Fruit fly (Drosophila melanogaster) whole organism, prepupa: ENCODE results near the gene CG7872.

Experiments used
- Blimp-1 ChIP-seq: fragments of 200-800 bp; sonication (Bioruptor generic); optimal IDR thresholded peaks from 3 replicates; lab custom pipeline; 2017; ENCODE audit warnings: missing biosample characterization, missing genetic modification characterization, mild to moderate bottlenecking, moderate library complexity, missing genetic modification reagents
- CG10669 ChIP-seq: fragments of 200-800 bp; sonication (Bioruptor generic); optimal IDR thresholded peaks from 3 replicates; lab custom pipeline; 2018; ENCODE audit warnings: missing biosample characterization, mild to moderate bottlenecking, missing genetic modification characterization, moderate library complexity
- CG11294 ChIP-seq: fragments of 200-800 bp; sonication (Bioruptor generic); IDR thresholded peaks from 2 replicates; pipeline ENCODE4 v1.3.6; 2022; ENCODE audit warnings: missing biosample characterization, missing genetic modification characterization
- CG11762 ChIP-seq: fragments of 200-800 bp; sonication (Bioruptor generic); optimal IDR thresholded peaks from 3 replicates; lab custom pipeline; 2016; ENCODE audit warnings: missing biosample characterization, missing genetic modification characterization; ENCODE audit not compliant: insufficient read depth
- CG11902 ChIP-seq: fragments of 200-800 bp; sonication (Bioruptor generic); optimal IDR thresholded peaks from 3 replicates; lab custom pipeline; 2016; ENCODE audit warnings: missing biosample characterization, missing genetic modification characterization
- CG15336 ChIP-seq: fragments of 200-800 bp; sonication (Bioruptor generic); IDR thresholded peaks from 2 replicates; pipeline ENCODE4 v1.3.6; 2022; ENCODE audit warnings: missing biosample characterization, missing genetic modification characterization
- CG1621 ChIP-seq: fragments of 200-800 bp; sonication (Bioruptor generic); optimal IDR thresholded peaks from 3 replicates; lab custom pipeline; 2018; ENCODE audit warnings: missing biosample characterization, mild to moderate bottlenecking, missing genetic modification characterization
- CG16779 ChIP-seq: fragments of 200-800 bp; sonication (Bioruptor generic); optimal IDR thresholded peaks from 3 replicates; lab custom pipeline; 2017; ENCODE audit warnings: missing biosample characterization, mild to moderate bottlenecking, missing genetic modification characterization
- CG31627 ChIP-seq: fragments of 200-800 bp; sonication (Bioruptor generic); optimal IDR thresholded peaks from 3 replicates; lab custom pipeline; 2016; ENCODE audit warnings: missing biosample characterization, missing genetic modification characterization
- CG32006 ChIP-seq: fragments of 200-800 bp; sonication (Bioruptor generic); optimal IDR thresholded peaks from 3 replicates; lab custom pipeline; 2017; ENCODE audit warnings: missing biosample characterization, mild to moderate bottlenecking, missing genetic modification characterization
- CG4318 ChIP-seq: fragments of 200-800 bp; sonication (Bioruptor generic); optimal IDR thresholded peaks from 3 replicates; lab custom pipeline; 2017; ENCODE audit warnings: missing biosample characterization, mild to moderate bottlenecking, missing genetic modification characterization
- CG6163 ChIP-seq: fragments of 200-800 bp; sonication (Bioruptor generic); IDR thresholded peaks from 3 replicates; pipeline ENCODE4 v1.3.6; 2022; ENCODE audit warnings: missing biosample characterization, missing genetic modification characterization
- CG6276 ChIP-seq: fragments of 200-800 bp; sonication (Bioruptor generic); optimal IDR thresholded peaks from 2 replicates; lab custom pipeline; 2017; ENCODE audit warnings: missing biosample characterization, mild to moderate bottlenecking, missing genetic modification characterization
- CG6808 ChIP-seq: fragments of 200-800 bp; sonication (Bioruptor generic); optimal IDR thresholded peaks from 3 replicates; lab custom pipeline; 2017; ENCODE audit warnings: missing biosample characterization, missing genetic modification characterization, mild to moderate bottlenecking, moderate library complexity, missing genetic modification reagents
- CG6854 ChIP-seq: fragments of 200-800 bp; sonication (Bioruptor generic); optimal IDR thresholded peaks from 2 replicates; lab custom pipeline; 2017; ENCODE audit warnings: missing biosample characterization, mild to moderate bottlenecking, missing genetic modification characterization
- CG7368 ChIP-seq: fragments of 200-800 bp; sonication (Bioruptor generic); optimal IDR thresholded peaks from 3 replicates; lab custom pipeline; 2016; ENCODE audit warnings: missing biosample characterization, missing genetic modification characterization
- CG8119 ChIP-seq: fragments of 200-800 bp; sonication (Bioruptor generic); IDR thresholded peaks from 3 replicates; pipeline ENCODE4 v1.3.6; 2022; ENCODE audit warnings: missing biosample characterization, missing genetic modification characterization
- CG8319 ChIP-seq: fragments of 200-800 bp; sonication (Bioruptor generic); optimal IDR thresholded peaks from 3 replicates; lab custom pipeline; 2016; ENCODE audit warnings: missing biosample characterization, missing genetic modification characterization
- CG8632 ChIP-seq: fragments of 200-800 bp; sonication (Bioruptor generic); optimal IDR thresholded peaks from 3 replicates; lab custom pipeline; 2016; ENCODE audit warnings: missing biosample characterization, missing genetic modification characterization
- CG9139 ChIP-seq: fragments of 200-800 bp; sonication (Bioruptor generic); optimal IDR thresholded peaks from 3 replicates; lab custom pipeline; 2017; ENCODE audit warnings: missing biosample characterization, mild to moderate bottlenecking, missing genetic modification characterization
- Eip75B ChIP-seq: fragments of 200-800 bp; sonication (Bioruptor generic); optimal IDR thresholded peaks from 3 replicates; lab custom pipeline; 2016; ENCODE audit warnings: missing biosample characterization, missing genetic modification characterization
- Eip78C ChIP-seq: fragments of 200-800 bp; sonication (Bioruptor generic); peaks from one replicate; lab custom pipeline; 2016; ENCODE audit warnings: missing biosample characterization, missing genetic modification characterization
- Ets96B ChIP-seq: fragments of 200-800 bp; optimal IDR thresholded peaks from 2 replicates; lab custom pipeline; 2019; ENCODE audit warnings: missing biosample characterization, mild to moderate bottlenecking, missing genetic modification characterization, moderate library complexity
- Gug ChIP-seq: fragments of 200-800 bp; sonication (Bioruptor generic); IDR thresholded peaks from 2 replicates; pipeline ENCODE4 v1.3.6; 2022; ENCODE audit warnings: missing biosample characterization, missing genetic modification characterization
- Hr38 ChIP-seq: sonication (Bioruptor generic); optimal IDR thresholded peaks from 2 replicates; lab custom pipeline; 2016; ENCODE audit warnings: missing biosample characterization, missing genetic modification characterization
- Hr39 ChIP-seq: fragments of 200-800 bp; sonication (Bioruptor generic); optimal IDR thresholded peaks from 2 replicates; lab custom pipeline; 2016; ENCODE audit warnings: missing biosample characterization, missing genetic modification characterization
- Hr4 ChIP-seq: fragments of 200-800 bp; sonication (Bioruptor generic); optimal IDR thresholded peaks from 3 replicates; lab custom pipeline; 2016; ENCODE audit warnings: missing biosample characterization, missing genetic modification characterization
- Lpt ChIP-seq: fragments of 200-800 bp; sonication (Bioruptor generic); optimal IDR thresholded peaks from 3 replicates; lab custom pipeline; 2016; ENCODE audit warnings: missing biosample characterization, missing genetic modification characterization
- Met ChIP-seq: fragments of 200-800 bp; sonication (Bioruptor generic); optimal IDR thresholded peaks from 3 replicates; lab custom pipeline; 2016; ENCODE audit warnings: missing biosample characterization, missing genetic modification characterization
- OdsH ChIP-seq: fragments of 200-800 bp; sonication (Bioruptor generic); optimal IDR thresholded peaks from 3 replicates; lab custom pipeline; 2016; ENCODE audit warnings: missing biosample characterization, missing genetic modification characterization
- Smox ChIP-seq: fragments of 200-800 bp; sonication (Bioruptor generic); optimal IDR thresholded peaks from 3 replicates; lab custom pipeline; 2016; ENCODE audit warnings: missing biosample characterization, missing genetic modification characterization
- achi ChIP-seq: fragments of 200-800 bp; sonication (Bioruptor generic); optimal IDR thresholded peaks from 3 replicates; lab custom pipeline; 2016; ENCODE audit warnings: missing biosample characterization, missing genetic modification characterization
- acj6 ChIP-seq: fragments of 200-800 bp; sonication (Bioruptor generic); optimal IDR thresholded peaks from 3 replicates; lab custom pipeline; 2016; ENCODE audit warnings: missing biosample characterization, missing genetic modification characterization
- cyc ChIP-seq: fragments of 200-800 bp; sonication (Bioruptor generic); optimal IDR thresholded peaks from 3 replicates; lab custom pipeline; 2016; ENCODE audit warnings: missing biosample characterization, missing genetic modification characterization
- dac ChIP-seq: fragments of 200-800 bp; sonication (Bioruptor generic); optimal IDR thresholded peaks from 2 replicates; lab custom pipeline; 2017; ENCODE audit warnings: missing biosample characterization, mild to moderate bottlenecking, missing genetic modification characterization
- dsx ChIP-seq: fragments of 200-800 bp; optimal IDR thresholded peaks from 3 replicates; lab custom pipeline; 2019; ENCODE audit warnings: missing biosample characterization, mild to moderate bottlenecking, missing genetic modification characterization, moderate library complexity; ENCODE audit not compliant: poor library complexity, severe bottlenecking
- eg ChIP-seq: fragments of 200-800 bp; sonication (Bioruptor generic); IDR thresholded peaks from 3 replicates; pipeline ENCODE4 v1.3.6; 2022; ENCODE audit warnings: missing biosample characterization, missing genetic modification characterization
- esn ChIP-seq: fragments of 200-800 bp; sonication (Bioruptor generic); optimal IDR thresholded peaks from 2 replicates; lab custom pipeline; 2016; ENCODE audit warnings: missing biosample characterization, mild to moderate bottlenecking, missing genetic modification characterization, moderate library complexity
- fd59A ChIP-seq: fragments of 200-800 bp; sonication (Bioruptor generic); optimal IDR thresholded peaks from 2 replicates; lab custom pipeline; 2017; ENCODE audit warnings: missing biosample characterization, mild to moderate bottlenecking, missing genetic modification characterization, missing genetic modification reagents
- fd85E ChIP-seq: fragments of 200-800 bp; sonication (Bioruptor generic); optimal IDR thresholded peaks from 3 replicates; lab custom pipeline; 2016; ENCODE audit warnings: missing biosample characterization, missing genetic modification characterization
- fkh ChIP-seq: fragments of 200-800 bp; sonication (Bioruptor generic); optimal IDR thresholded peaks from 3 replicates; lab custom pipeline; 2017; ENCODE audit warnings: missing biosample characterization, mild to moderate bottlenecking, missing genetic modification characterization, moderate library complexity
- lz ChIP-seq: fragments of 200-800 bp; sonication (Bioruptor generic); optimal IDR thresholded peaks from 3 replicates; lab custom pipeline; 2016; ENCODE audit warnings: missing biosample characterization, missing genetic modification characterization
- salr ChIP-seq, 2 experiments: fragments of 200-800 bp; sonication (Bioruptor generic); optimal IDR thresholded peaks; 3 replicates each; lab custom pipeline; 2016 to 2018; ENCODE audit warnings: missing biosample characterization in 2 of 2, missing genetic modification characterization in 2 of 2, mild to moderate bottlenecking in 1 of 2
- ss ChIP-seq, 2 experiments: fragments of 200-800 bp; sonication (Bioruptor generic); optimal IDR thresholded peaks; 2 replicates in 1 of 2; 3 replicates in 1 of 2; lab custom pipeline; 2017 to 2018; ENCODE audit warnings: mild to moderate bottlenecking in 2 of 2, missing biosample characterization in 2 of 2, missing genetic modification characterization in 2 of 2, moderate library complexity in 1 of 2
- topi ChIP-seq: fragments of 200-800 bp; sonication (Bioruptor generic); optimal IDR thresholded peaks from 3 replicates; lab custom pipeline; 2016; ENCODE audit warnings: missing biosample characterization, missing genetic modification characterization

The CG7872 gene

DNA sequence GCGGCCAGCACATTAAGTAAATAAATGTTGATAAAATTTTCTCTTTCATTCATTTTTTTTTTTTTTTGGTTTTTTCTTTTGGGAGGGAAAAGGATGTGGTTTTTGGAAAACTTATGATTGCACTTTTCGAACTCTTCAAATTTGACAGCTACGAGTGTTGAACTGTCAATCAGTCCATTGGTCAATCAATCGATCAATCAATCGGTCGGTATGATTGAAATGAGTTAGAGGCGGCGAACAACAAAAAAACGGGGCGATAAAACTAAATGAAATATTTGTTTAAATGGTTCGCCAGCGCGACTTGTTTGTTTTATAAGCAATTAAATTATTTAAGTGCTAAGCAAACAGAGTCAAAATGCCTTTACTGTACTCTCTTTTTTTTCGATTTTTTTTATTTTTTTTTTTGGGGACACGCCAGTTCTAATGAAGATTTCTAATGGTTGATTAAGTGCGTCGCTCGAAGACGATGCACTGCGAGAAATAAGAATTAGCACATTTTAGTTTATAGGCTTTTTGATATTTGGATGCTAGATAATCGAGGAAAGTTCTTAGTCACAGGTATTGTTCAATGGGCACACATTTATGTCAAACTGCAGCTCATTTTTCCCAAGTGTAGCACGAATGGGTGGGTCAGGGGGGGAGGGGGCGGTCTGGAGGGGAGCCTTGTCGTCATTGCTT lies 41.1 kb downstream of the CG7872 start (continued):
- TF ChIP-seq acj6 (GFP tag; lab: Kevin White, UChicago): no peak
- peak; percentile 57 for TF ChIP-seq CG32006
- no peak for TF ChIP-seq CG11762 (GFP tag; lab: Kevin White, UChicago)

DNA sequence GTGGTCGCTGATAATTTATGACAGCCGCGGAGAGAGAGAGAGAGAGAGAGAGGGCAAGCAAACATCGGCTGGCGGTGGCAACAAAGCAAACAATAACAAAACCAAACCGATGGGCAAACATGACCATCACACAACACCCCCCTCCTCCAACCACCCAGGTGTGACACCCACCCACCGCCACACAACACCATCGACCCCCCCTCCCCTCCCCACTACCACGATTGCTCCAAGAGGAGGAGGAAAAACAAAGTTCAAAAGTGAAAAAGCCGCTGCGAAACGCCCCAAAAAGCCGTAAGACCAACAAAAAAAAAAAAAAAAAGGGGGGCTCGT lies 41.6 kb downstream of the CG7872 start:
- TF ChIP-seq esn (GFP tag; lab: Kevin White, UChicago): no peak
- TF ChIP-seq fkh (GFP tag; lab: Kevin White, UChicago): peak; percentile 88
- TF ChIP-seq, all 60 proteins: peak for 1

DNA sequence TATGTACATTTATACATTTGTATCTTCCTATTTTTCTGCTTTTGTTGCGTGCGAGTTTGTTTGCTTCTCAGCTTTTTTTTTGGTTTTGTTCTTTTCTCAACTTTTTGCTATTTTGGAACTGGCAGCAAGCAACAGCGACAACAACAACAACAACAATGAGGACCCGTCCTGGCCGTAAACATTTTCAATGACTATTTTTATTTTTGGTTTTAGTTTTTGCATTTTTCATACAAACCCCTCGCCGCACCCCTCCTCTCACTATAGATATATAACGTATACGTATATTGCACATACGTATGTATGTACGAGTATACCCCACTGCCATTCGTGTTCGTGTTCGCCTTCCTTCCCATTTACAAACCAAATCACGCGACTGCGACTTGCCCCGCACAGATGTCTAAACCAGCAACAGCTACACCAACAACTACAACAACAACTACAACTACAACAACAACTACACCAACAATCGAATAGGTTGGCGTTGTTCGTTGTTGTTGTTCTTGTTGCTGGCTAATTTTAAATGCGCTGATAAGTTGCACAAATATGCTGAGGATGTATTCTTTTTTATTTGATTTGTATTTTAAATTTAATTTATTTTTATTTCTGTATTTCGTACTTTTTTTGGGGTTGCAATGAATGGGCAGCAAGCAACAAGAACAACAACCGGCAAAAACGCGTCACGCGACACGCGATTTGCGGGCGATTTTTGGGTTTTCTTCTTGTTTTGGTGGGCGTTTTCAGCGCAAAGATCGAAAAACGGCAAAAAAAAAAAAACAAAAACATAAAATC lies 42.6 kb downstream of the CG7872 start:
- no peak for TF ChIP-seq CG10669 (GFP tag; lab: Kevin White, UChicago)
- no peak for TF ChIP-seq CG4318 (GFP tag; lab: Kevin White, UChicago)
- peak; percentile 75 to 92 for TF ChIP-seq ss (GFP tag; optimal IDR thresholded peaks at IDR 0.05; lab: Kevin White, UChicago)
- TF ChIP-seq CG8632 (GFP tag; lab: Kevin White, UChicago): no peak
- no peak for TF ChIP-seq CG11762 (GFP tag; lab: Kevin White, UChicago)
- no peak for TF ChIP-seq Gug (GFP tag; lab: Robert Waterston, UW)
- peak; percentile 55; the same call in 2 of the 3 replicates for TF ChIP-seq CG8119 (GFP tag; lab: Robert Waterston, UW)
- TF ChIP-seq Hr38: no peak
- TF ChIP-seq CG1621 (tag; lab: Kevin White, UChicago): peak; percentile 19
- peak; percentile 13 for TF ChIP-seq CG16779 (tag; lab: Kevin White, UChicago)
- no peak for TF ChIP-seq Smox
- peak; percentile 74 for TF ChIP-seq eg (GFP tag; lab: Robert Waterston, UW)
- peak; percentile 26 for TF ChIP-seq dsx (GFP tag; lab: Kevin White, UChicago)
- TF ChIP-seq Eip75B (GFP tag; lab: Kevin White, UChicago): no peak
- peak; percentile 9 for TF ChIP-seq Eip78C (GFP tag; lab: Kevin White, UChicago)
- TF ChIP-seq CG6808 (GFP tag; lab: Kevin White, UChicago): peak; percentile 59
- TF ChIP-seq OdsH (GFP tag; lab: Kevin White, UChicago): no peak
- peak; percentile 47 for TF ChIP-seq CG15336 (GFP tag; lab: Robert Waterston, UW)
- no peak for TF ChIP-seq CG8319 (GFP tag; lab: Kevin White, UChicago)
- peak; percentile 71 for TF ChIP-seq CG6276 (GFP tag; lab: Kevin White, UChicago)
- TF ChIP-seq Hr39 (GFP tag; lab: Kevin White, UChicago): no peak
- no peak for TF ChIP-seq fkh (GFP tag; lab: Kevin White, UChicago)
- TF ChIP-seq acj6 (GFP tag; lab: Kevin White, UChicago): no peak
- TF ChIP-seq Met (GFP tag; lab: Kevin White, UChicago): no peak
- no peak for TF ChIP-seq CG6854
- TF ChIP-seq fd59A (GFP tag; lab: Kevin White, UChicago): no peak
- peak; percentile 28 for TF ChIP-seq CG32006
- TF ChIP-seq Blimp-1 (GFP tag; lab: Kevin White, UChicago): no peak
- TF ChIP-seq CG31627 (GFP tag; lab: Kevin White, UChicago): no peak
- TF ChIP-seq Ets96B: peak; percentile 24
- peak; percentile 59; the same call in 2 of the 3 replicates for TF ChIP-seq CG6163 (GFP tag; lab: Robert Waterston, UW)
- no peak for TF ChIP-seq lz
- TF ChIP-seq cyc: no peak
- no peak for TF ChIP-seq CG7368
- no peak for TF ChIP-seq dac (GFP tag; lab: Kevin White, UChicago)
- TF ChIP-seq Hr4: no peak
- no peak for TF ChIP-seq achi (GFP tag; lab: Kevin White, UChicago)
- peak; percentile 35 for TF ChIP-seq CG9139 (GFP tag; lab: Kevin White, UChicago)
- TF ChIP-seq CG11902 (GFP tag; lab: Kevin White, UChicago): no peak
- TF ChIP-seq fd85E: no peak
- TF ChIP-seq Lpt (GFP tag; lab: Kevin White, UChicago): peak; percentile 25
- peak in 1 of 2 experiments; percentile 12 for TF ChIP-seq salr (GFP tag; optimal IDR thresholded peaks at IDR 0.05; lab: Kevin White, UChicago)
- TF ChIP-seq topi (GFP tag; lab: Kevin White, UChicago): no peak
- no peak for TF ChIP-seq CG11294 (GFP tag; lab: Robert Waterston, UW)
